Worm (Caenorhabditis elegans) whole organism, late embryonic: ENCODE data around the gene bmk-1.

Source experiments
- K09A11.1 ChIP-seq: sonication (generic microtip); optimal IDR thresholded peaks from 2 replicates; lab custom pipeline; 2017; ENCODE audit warnings: antibody characterized with exemption, mild to moderate bottlenecking, missing genetic modification characterization, missing compliant biosample characterization; ENCODE audit not compliant: insufficient read depth
- T23F11.4 ChIP-seq: fragments of 200-800 bp; sonication (Bioruptor generic); optimal IDR thresholded peaks from 2 replicates; lab custom pipeline; 2018; ENCODE audit warnings: mild to moderate bottlenecking, missing genetic modification characterization, missing compliant biosample characterization
- Y22D7AL.16 ChIP-seq: sonication (generic microtip); optimal IDR thresholded peaks from 2 replicates; lab custom pipeline; 2016; ENCODE audit warnings: missing genetic modification characterization, missing compliant biosample characterization
- ama-1 ChIP-seq: fragments of 150-350 bp; optimal IDR thresholded peaks from 2 replicates; lab custom pipeline; 2014
- ceh-18 ChIP-seq: sonication (generic microtip); optimal IDR thresholded peaks from 2 replicates; lab custom pipeline; 2016; ENCODE audit warnings: missing genetic modification characterization, missing compliant biosample characterization
- ceh-2 ChIP-seq: sonication (generic microtip); optimal IDR thresholded peaks from 2 replicates; lab custom pipeline; 2016; ENCODE audit warnings: missing genotype, missing genetic modification characterization, missing compliant biosample characterization
- ceh-22 ChIP-seq: sonication (generic microtip); optimal IDR thresholded peaks from 2 replicates; lab custom pipeline; 2017; ENCODE audit warnings: missing biosample characterization, missing genetic modification characterization
- ceh-24 ChIP-seq: sonication (generic microtip); optimal IDR thresholded peaks from 2 replicates; lab custom pipeline; 2016; ENCODE audit warnings: mild to moderate bottlenecking, missing genetic modification characterization, missing compliant biosample characterization
- ceh-30 ChIP-seq: fragments of 150-350 bp; optimal IDR thresholded peaks from 2 replicates; lab custom pipeline; 2014; ENCODE audit warnings: missing biosample characterization, missing genetic modification characterization
- ceh-31 ChIP-seq: sonication (generic microtip); optimal IDR thresholded peaks from 2 replicates; lab custom pipeline; 2016; ENCODE audit warnings: missing genetic modification characterization, missing compliant biosample characterization
- ceh-34 ChIP-seq: sonication (generic microtip); optimal IDR thresholded peaks from 2 replicates; lab custom pipeline; 2016; ENCODE audit warnings: mild to moderate bottlenecking, missing genetic modification characterization, missing compliant biosample characterization
- ceh-45 ChIP-seq: fragments of 200-800 bp; sonication (Bioruptor generic); IDR thresholded peaks from 2 replicates; pipeline ENCODE4 v1.3.6; 2022; ENCODE audit warnings: missing genetic modification reagents, missing genetic modification characterization, missing compliant biosample characterization
- ceh-48 ChIP-seq: sonication (generic microtip); optimal IDR thresholded peaks from 2 replicates; lab custom pipeline; 2016; ENCODE audit warnings: missing genetic modification characterization, inconsistent platforms, missing compliant biosample characterization
- ceh-6 ChIP-seq: fragments of 200-800 bp; sonication (Bioruptor generic); optimal IDR thresholded peaks from 2 replicates; lab custom pipeline; 2018; ENCODE audit warnings: mild to moderate bottlenecking, missing genetic modification characterization, missing compliant biosample characterization
- ceh-9 ChIP-seq: sonication (generic microtip); optimal IDR thresholded peaks from 2 replicates; lab custom pipeline; 2016; ENCODE audit warnings: mild to moderate bottlenecking, missing genetic modification characterization, inconsistent platforms, missing compliant biosample characterization
- elt-2 ChIP-seq: sonication (generic microtip); optimal IDR thresholded peaks from 2 replicates; lab custom pipeline; 2016; ENCODE audit warnings: missing genetic modification reagents, missing genetic modification characterization, missing compliant biosample characterization
- elt-4 ChIP-seq: sonication (generic microtip); optimal IDR thresholded peaks from 2 replicates; lab custom pipeline; 2016; ENCODE audit warnings: missing genetic modification characterization, missing compliant biosample characterization
- eyg-1 ChIP-seq: sonication (generic microtip); optimal IDR thresholded peaks from 2 replicates; lab custom pipeline; 2016; ENCODE audit warnings: missing genotype, missing genetic modification characterization, missing compliant biosample characterization
- fax-1 ChIP-seq: sonication (generic microtip); optimal IDR thresholded peaks from 2 replicates; lab custom pipeline; 2016; ENCODE audit warnings: missing genotype, missing genetic modification characterization, missing compliant biosample characterization
- fkh-10 ChIP-seq: fragments of 150-350 bp; optimal IDR thresholded peaks from 2 replicates; lab custom pipeline; 2014; ENCODE audit warnings: missing biosample characterization, missing genetic modification reagents, missing genetic modification characterization
- gmeb-2 ChIP-seq: sonication (generic microtip); optimal IDR thresholded peaks from 2 replicates; lab custom pipeline; 2016; ENCODE audit warnings: missing genetic modification characterization, inconsistent platforms, missing compliant biosample characterization
- hlh-15 ChIP-seq: sonication (generic microtip); optimal IDR thresholded peaks from 2 replicates; lab custom pipeline; 2016; ENCODE audit warnings: missing genetic modification characterization, missing compliant biosample characterization
- lin-11 ChIP-seq: fragments of 200-800 bp; sonication (Bioruptor generic); optimal IDR thresholded peaks from 2 replicates; lab custom pipeline; 2018; ENCODE audit warnings: mild to moderate bottlenecking, missing genetic modification characterization, missing compliant biosample characterization
- nhr-11 ChIP-seq: fragments of 150-350 bp; optimal IDR thresholded peaks from 2 replicates; lab custom pipeline; 2014; ENCODE audit warnings: missing biosample characterization, missing genetic modification characterization
- npax-4 ChIP-seq: sonication (generic microtip); optimal IDR thresholded peaks from 2 replicates; lab custom pipeline; 2016; ENCODE audit warnings: missing genetic modification characterization, missing compliant biosample characterization
- odd-2 ChIP-seq: sonication (generic microtip); optimal IDR thresholded peaks from 2 replicates; lab custom pipeline; 2017; ENCODE audit warnings: antibody characterized with exemption, mild to moderate bottlenecking, missing genetic modification characterization, missing compliant biosample characterization
- pat-9 ChIP-seq: fragments of 200-800 bp; sonication (Bioruptor generic); optimal IDR thresholded peaks from 2 replicates; lab custom pipeline; 2018; ENCODE audit warnings: mild to moderate bottlenecking, missing genetic modification characterization, moderate library complexity, missing compliant biosample characterization
- pha-2 ChIP-seq: sonication (generic microtip); optimal IDR thresholded peaks from 2 replicates; lab custom pipeline; 2017; ENCODE audit warnings: mild to moderate bottlenecking, missing genetic modification characterization, missing compliant biosample characterization
- pros-1 ChIP-seq: fragments of 150-350 bp; optimal IDR thresholded peaks from 2 replicates; lab custom pipeline; 2014; ENCODE audit warnings: missing biosample characterization, missing genetic modification reagents, missing genetic modification characterization
- rnt-1 ChIP-seq: sonication (generic microtip); optimal IDR thresholded peaks from 2 replicates; lab custom pipeline; 2016; ENCODE audit warnings: missing genetic modification characterization, missing compliant biosample characterization
- sox-2 ChIP-seq: fragments of 200-800 bp; sonication (Bioruptor generic); IDR thresholded peaks from 2 replicates; pipeline ENCODE4 v1.3.6; 2022; ENCODE audit warnings: missing genetic modification reagents, missing genetic modification characterization, missing compliant biosample characterization
- sox-4 ChIP-seq: sonication (generic microtip); optimal IDR thresholded peaks from 2 replicates; lab custom pipeline; 2017; ENCODE audit warnings: mild to moderate bottlenecking, missing genetic modification characterization, inconsistent platforms, missing compliant biosample characterization
- syd-9 ChIP-seq: sonication (generic microtip); optimal IDR thresholded peaks from 2 replicates; lab custom pipeline; 2016; ENCODE audit warnings: mild to moderate bottlenecking, missing genetic modification characterization, moderate library complexity, missing compliant biosample characterization
- tbx-2 ChIP-seq: sonication (generic microtip); optimal IDR thresholded peaks from 2 replicates; lab custom pipeline; 2016; ENCODE audit warnings: missing genetic modification characterization, missing compliant biosample characterization
- tbx-7 ChIP-seq: sonication (generic microtip); optimal IDR thresholded peaks from 2 replicates; lab custom pipeline; 2016; ENCODE audit warnings: missing genotype, missing genetic modification characterization, missing compliant biosample characterization
- ttx-3 ChIP-seq: sonication (generic microtip); optimal IDR thresholded peaks from 2 replicates; lab custom pipeline; 2016; ENCODE audit warnings: missing genetic modification reagents, missing genetic modification characterization, missing compliant biosample characterization
- unc-42 ChIP-seq: sonication (generic microtip); optimal IDR thresholded peaks from 2 replicates; lab custom pipeline; 2016; ENCODE audit warnings: missing genotype, missing genetic modification characterization, missing compliant biosample characterization
- unc-55 ChIP-seq: sonication (generic microtip); optimal IDR thresholded peaks from 2 replicates; lab custom pipeline; 2017; ENCODE audit warnings: missing biosample characterization, missing genetic modification reagents, missing genetic modification characterization
- unc-86 ChIP-seq: sonication (generic microtip); optimal IDR thresholded peaks from 2 replicates; lab custom pipeline; 2016; ENCODE audit warnings: missing genetic modification characterization, missing compliant biosample characterization
- ztf-16 ChIP-seq: sonication (generic microtip); optimal IDR thresholded peaks from 2 replicates; lab custom pipeline; 2017; ENCODE audit warnings: missing genetic modification characterization, missing compliant biosample characterization

Gene bmk-1

DNA sequence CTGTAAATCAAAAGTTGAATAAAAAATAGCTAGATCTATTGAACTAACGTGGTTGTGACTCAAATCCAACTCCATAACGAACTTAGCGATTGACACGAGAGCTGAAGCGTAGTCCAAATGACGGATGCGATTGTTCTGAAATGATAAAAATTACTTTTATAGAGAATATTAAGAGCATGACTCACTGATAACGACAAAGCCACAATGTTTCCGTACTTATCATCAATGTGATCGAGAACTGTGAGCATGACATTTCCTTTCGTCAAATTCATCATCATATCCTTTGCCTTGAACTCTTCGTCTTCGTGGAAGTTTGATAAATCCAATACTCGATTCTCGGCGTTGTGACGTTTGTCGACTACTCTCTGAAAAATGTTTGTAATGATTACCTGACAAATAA, 42.8 kb downstream of the bmk-1 start:
- TF ChIP-seq K09A11.1 (tag; lab: Kevin White, UChicago), result no peak
- TF ChIP-seq, all 69 proteins: peak for 0

DNA sequence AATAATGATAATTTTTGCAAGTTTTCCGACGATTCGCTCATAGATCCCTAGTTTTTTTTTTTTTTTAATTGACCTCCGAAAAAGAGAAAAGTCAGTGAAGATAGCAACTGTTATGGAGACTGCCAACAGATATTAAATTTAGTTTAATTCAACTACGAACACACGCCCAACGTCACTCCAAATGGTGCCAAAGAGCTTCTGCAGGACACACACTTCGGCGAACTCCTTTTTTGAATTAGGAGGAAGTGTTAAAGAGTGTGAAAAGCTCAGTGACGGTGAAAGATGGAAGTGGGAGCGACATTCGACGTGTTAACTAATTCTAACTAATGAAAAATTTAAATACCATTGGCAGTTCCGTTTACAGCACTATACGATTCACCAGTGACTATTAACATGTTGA, 44.8 kb downstream of the bmk-1 start:
- TF ChIP-seq ttx-3, result no peak
- TF ChIP-seq ceh-22 (tag; lab: Kevin White, UChicago), result no peak
- no peak for TF ChIP-seq ceh-9 (tag; lab: Kevin White, UChicago)
- no peak for TF ChIP-seq pros-1
- TF ChIP-seq eyg-1, result no peak
- TF ChIP-seq sox-2 (GFP tag; lab: Robert Waterston, UW), result no peak
- no peak for TF ChIP-seq odd-2 (tag; lab: Kevin White, UChicago)
- TF ChIP-seq ceh-24 (tag; lab: Kevin White, UChicago), result no peak
- TF ChIP-seq lin-11, result no peak
- no peak for TF ChIP-seq ceh-45
- TF ChIP-seq ceh-18 (tag; lab: Kevin White, UChicago), result no peak
- TF ChIP-seq ceh-31 (tag; lab: Kevin White, UChicago), result no peak
- no peak for TF ChIP-seq gmeb-2 (tag; lab: Kevin White, UChicago)
- no peak for TF ChIP-seq nhr-11 (tag; lab: Kevin White, UChicago)
- TF ChIP-seq ceh-34 (tag; lab: Kevin White, UChicago), result no peak
- no peak for TF ChIP-seq ceh-48 (tag; lab: Kevin White, UChicago)
- no peak for TF ChIP-seq K09A11.1 (tag; lab: Kevin White, UChicago)

DNA sequence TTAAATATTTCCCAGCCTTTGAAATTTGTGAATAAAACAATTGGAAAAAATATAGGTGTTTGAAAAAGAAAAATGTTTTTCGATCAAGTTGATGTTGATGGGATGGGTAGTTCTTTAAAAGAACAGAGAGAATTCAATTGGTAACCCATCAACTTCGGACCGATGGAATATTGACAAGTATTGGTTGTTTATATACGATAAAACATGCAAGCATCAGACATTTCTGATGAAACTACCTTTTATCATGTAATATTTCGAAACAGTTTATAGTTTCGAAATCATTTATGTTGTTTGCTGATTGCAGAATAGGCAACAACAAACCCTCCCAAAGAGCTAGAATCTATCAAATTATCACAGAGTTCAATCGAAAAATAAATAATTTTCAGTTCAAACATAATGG, 46.9 kb downstream of the bmk-1 start:
- TF ChIP-seq pha-2 (tag; lab: Kevin White, UChicago) (no peak), ceh-30 (no peak), unc-86 (no peak), elt-2 (tag; lab: Kevin White, UChicago) (no peak), tbx-2 (tag; lab: Kevin White, UChicago) (no peak), rnt-1 (tag; lab: Kevin White, UChicago) (no peak), ceh-9 (tag; lab: Kevin White, UChicago) (no peak), ceh-31 (tag; lab: Kevin White, UChicago) (no peak), ama-1 (lab: Kevin White, UChicago) (no peak), hlh-15 (tag; lab: Kevin White, UChicago) (no peak), fax-1 (no peak)

DNA sequence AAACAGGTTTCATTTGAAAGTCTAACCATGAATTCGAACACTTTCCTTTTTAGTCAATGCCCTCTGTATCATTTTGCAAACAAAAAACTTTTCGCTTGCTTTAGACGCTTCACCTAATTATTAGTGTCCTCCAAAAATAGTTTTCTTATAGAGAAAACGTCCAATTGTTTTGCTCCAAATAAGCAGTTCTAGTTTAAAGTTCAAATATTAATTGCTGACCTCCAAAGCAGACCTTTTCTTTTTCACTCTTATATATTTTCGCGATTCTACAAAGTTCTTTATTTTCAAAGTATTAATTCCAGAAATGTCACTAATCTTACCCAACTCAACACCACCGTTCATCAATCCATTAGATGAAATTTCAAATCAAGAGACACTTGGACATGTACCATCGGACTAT, 48.0 kb downstream of the bmk-1 start, which contains the start of gene gnrr-2:
Gene gnrr-2, plus strand, starts transcription at position 301 of the 400 bp plus-strand sequence.
- TF ChIP-seq K09A11.1 (tag; lab: Kevin White, UChicago) (no peak), npax-4 (no peak), ceh-6 (GFP tag; lab: Kevin White, UChicago) (no peak), ztf-16 (tag; lab: Kevin White, UChicago) (no peak), unc-55 (GFP tag; lab: Kevin White, UChicago) (no peak), lin-11 (no peak), ceh-2 (tag; lab: Kevin White, UChicago) (no peak), nhr-11 (tag; lab: Kevin White, UChicago) (no peak), sox-4 (tag; lab: Kevin White, UChicago) (no peak)

DNA sequence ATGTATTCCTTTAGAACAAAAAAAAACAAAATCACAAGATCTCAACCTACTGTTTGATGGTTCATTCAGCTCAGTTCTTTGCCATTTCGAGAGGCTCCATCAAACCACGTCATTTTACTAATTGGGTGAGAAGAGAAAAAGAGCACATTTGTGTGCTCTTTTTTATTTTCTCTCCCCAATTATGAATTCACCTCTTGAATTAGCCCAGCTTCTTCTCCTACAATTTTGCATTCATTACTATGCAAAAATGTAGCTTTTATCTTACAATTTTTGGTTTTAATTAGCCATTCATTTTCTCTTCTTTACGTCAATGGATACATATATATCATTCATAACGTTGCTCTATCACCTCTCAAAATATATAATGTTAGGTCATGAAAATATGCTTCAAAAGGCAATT, 51.1 kb downstream of the bmk-1 start:
- TF ChIP-seq T23F11.4 (GFP tag; lab: Kevin White, UChicago) (no peak), pat-9 (tag; lab: Kevin White, UChicago) (no peak), unc-55 (GFP tag; lab: Kevin White, UChicago) (no peak), lin-11 (no peak), unc-42 (no peak), tbx-7 (tag; lab: Kevin White, UChicago) (no peak), syd-9 (tag; lab: Kevin White, UChicago) (no peak), nhr-11 (tag; lab: Kevin White, UChicago) (no peak), elt-4 (tag; lab: Kevin White, UChicago) (no peak), Y22D7AL.16 (tag; lab: Kevin White, UChicago) (no peak), ceh-48 (tag; lab: Kevin White, UChicago) (no peak), fkh-10 (GFP tag; lab: Kevin White, UChicago) (no peak)
- TF ChIP-seq, all 69 proteins: peak for 0
